Fruit fly (Drosophila melanogaster): ENCODE measurements around the gene CG8012.

Gene CG8012

DNA sequence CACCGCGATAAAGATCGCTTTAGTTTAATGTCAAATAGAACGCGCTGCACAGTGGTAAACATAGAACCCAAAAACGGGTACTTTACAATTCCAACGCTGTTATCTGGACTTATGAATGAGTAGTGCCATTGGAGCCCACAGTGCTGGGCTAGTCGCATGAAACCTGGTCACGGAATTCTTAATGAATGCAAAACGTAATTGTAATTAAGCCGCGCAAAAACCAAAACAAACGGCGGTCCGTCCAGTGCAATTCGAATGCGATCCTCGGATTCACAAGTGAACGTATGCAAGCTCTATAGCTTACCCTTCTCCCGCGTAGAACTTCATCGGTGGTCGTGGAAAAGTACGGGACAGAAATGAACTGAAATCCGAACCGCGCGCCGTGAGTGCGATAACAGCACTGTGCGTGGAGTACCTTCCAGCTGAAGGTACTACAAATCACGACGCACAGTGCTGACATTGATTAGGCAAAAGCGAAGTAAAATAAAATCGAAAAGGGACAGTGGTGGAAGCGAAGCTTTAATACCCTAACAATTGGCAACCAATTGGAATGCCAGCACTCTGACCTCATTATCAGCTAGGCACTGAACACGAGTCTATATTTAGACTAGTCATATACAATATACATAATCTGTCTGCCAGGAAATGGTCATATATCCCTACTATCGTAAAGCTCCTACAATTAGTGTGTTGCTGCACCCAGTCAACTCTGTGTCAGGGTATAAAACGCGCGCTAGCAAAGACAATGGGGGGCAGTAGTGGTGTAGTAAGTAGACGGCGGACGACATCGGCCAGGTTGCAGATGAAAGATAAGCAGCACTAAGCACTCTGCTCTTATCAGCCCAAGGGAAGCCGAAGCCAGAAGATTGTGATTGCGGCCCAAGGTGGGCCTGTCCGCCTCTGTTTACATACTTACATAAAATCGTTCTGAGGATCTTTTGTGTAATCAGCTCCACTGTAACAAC, 29.5 kb upstream of the CG8012 start (continued):
- TF ChIP-seq tgo (GFP tag; IDR thresholded peaks at IDR 0.05) (peak; percentile 51), Oli (tag; optimal IDR thresholded peaks at IDR 0.05) (peak; percentile 54), Ptx1 (GFP tag; IDR thresholded peaks at IDR 0.05) (peak; percentile 74), ftz-f1 (GFP tag; optimal IDR thresholded peaks at IDR 0.05) (peak; percentile 64), Optix (GFP tag; IDR thresholded peaks at IDR 0.05) (peak; percentile 56; the same call in 1 of the 3 replicates), CG15696 (tag; optimal IDR thresholded peaks at IDR 0.05) (no peak), CG17186 (GFP tag; optimal IDR thresholded peaks at IDR 0.05) (no peak), wor (GFP tag; IDR thresholded peaks at IDR 0.05) (no peak), slou (GFP tag; optimal IDR thresholded peaks at IDR 0.05) (no peak), CG6254 (GFP tag; optimal IDR thresholded peaks at IDR 0.05) (peak; percentile 21), pb (GFP tag; optimal IDR thresholded peaks at IDR 0.05) (peak; percentile 31), Doc2 (GFP tag; IDR thresholded peaks at IDR 0.05) (0 out of 2 replicates have a peak, but pooled peaks have one; percentile 32), CG7786 (GFP tag; optimal IDR thresholded peaks at IDR 0.05) (peak; percentile 67), shn (GFP tag; optimal IDR thresholded peaks at IDR 0.05) (peak; percentile 65), ems (GFP tag; optimal IDR thresholded peaks at IDR 0.05) (peak; percentile 18), Dip3 (GFP tag; optimal IDR thresholded peaks at IDR 0.05) (peak; percentile 58), zfh1 (GFP tag; IDR thresholded peaks at IDR 0.05) (peak; percentile 4; the same call in 1 of the 3 replicates), Scr (GFP tag; IDR thresholded peaks at IDR 0.05; ENCODE audit: partially characterized antibody) (0 out of 2 replicates have a peak, but pooled peaks have one; percentile 13), mld (GFP tag; IDR thresholded peaks at IDR 0.05; ENCODE audit: partially characterized antibody) (no peak), CG12299 (tag; optimal IDR thresholded peaks at IDR 0.05) (peak; percentile 10), pum (GFP tag; optimal IDR thresholded peaks at IDR 0.05) (peak; percentile 38), CG10267 (tag; optimal IDR thresholded peaks at IDR 0.05) (peak; percentile 9), gce (GFP tag; IDR thresholded peaks at IDR 0.05) (no peak), bbx (GFP tag; IDR thresholded peaks at IDR 0.05; ENCODE audit: partially characterized antibody) (no peak), row (GFP tag; IDR thresholded peaks at IDR 0.05) (peak; percentile 97), Usf (GFP tag; optimal IDR thresholded peaks at IDR 0.05) (no peak), Dip2 (GFP tag; IDR thresholded peaks at IDR 0.05) (no peak), dmrt11E (tag; optimal IDR thresholded peaks at IDR 0.05) (no peak), CG18262 (tag; optimal IDR thresholded peaks at IDR 0.05) (peak; percentile 31), CG31441 (GFP tag; IDR thresholded peaks at IDR 0.05) (peak; percentile 51), esg (GFP tag; conservative IDR thresholded peaks at IDR 0.05) (peak; percentile 36), CG3847 (GFP tag; IDR thresholded peaks at IDR 0.05) (peak; percentile 23; the same call in 1 of the 2 replicates), nerfin-2 (GFP tag; IDR thresholded peaks at IDR 0.05; ENCODE audit: partially characterized antibody) (no peak), trem (tag; optimal IDR thresholded peaks at IDR 0.05) (no peak), fd96Cb (tag; optimal IDR thresholded peaks at IDR 0.05) (peak; percentile 7), sima (GFP tag; optimal IDR thresholded peaks at IDR 0.05) (no peak), crc (GFP tag; optimal IDR thresholded peaks at IDR 0.05) (no peak), lilli (GFP tag; optimal IDR thresholded peaks at IDR 0.05) (peak; percentile 64), dimm (GFP tag; IDR thresholded peaks at IDR 0.05) (no peak), CG7745 (tag; optimal IDR thresholded peaks at IDR 0.05) (no peak), Sry-δ (GFP tag; optimal IDR thresholded peaks at IDR 0.05) (peak; percentile 21), CG17802 (tag; optimal IDR thresholded peaks at IDR 0.05) (no peak), dan (GFP tag; IDR thresholded peaks at IDR 0.05) (no peak), CG11085 (GFP tag; IDR thresholded peaks at IDR 0.05) (no peak), CG13775 (GFP tag; optimal IDR thresholded peaks at IDR 0.05) (no peak), H2.0 (GFP tag; IDR thresholded peaks at IDR 0.05) (no peak), CG7987 (GFP tag; optimal IDR thresholded peaks at IDR 0.05) (peak; percentile 96), CG17612 (GFP tag; IDR thresholded peaks at IDR 0.05) (no peak), CG1647 (GFP tag; optimal IDR thresholded peaks at IDR 0.05) (peak; percentile 27)

Data from whole organism, embryonic.